Worm (Caenorhabditis elegans) whole organism, L2 larva: Measurements from ENCODE around the gene rad-51.

ENCODE experiments used
- elt-1 ChIP-seq: fragments of 150-350 bp; optimal IDR thresholded peaks from 2 replicates; lab custom pipeline; 2014; ENCODE audit warnings: missing biosample characterization, missing genetic modification characterization
- nhr-12 ChIP-seq: fragments of 150-350 bp; optimal IDR thresholded peaks from 2 replicates; lab custom pipeline; 2014; ENCODE audit warnings: missing biosample characterization, missing genetic modification characterization
- skn-1 ChIP-seq: sonication (generic microtip); optimal IDR thresholded peaks from 2 replicates; lab custom pipeline; 2017; ENCODE audit warnings: missing biosample characterization, missing genetic modification characterization
- sma-3 ChIP-seq: sonication (generic microtip); optimal IDR thresholded peaks from 2 replicates; lab custom pipeline; 2016; ENCODE audit warnings: missing genetic modification reagents, missing genetic modification characterization, missing compliant biosample characterization
- unc-39 ChIP-seq: fragments of 150-350 bp; optimal IDR thresholded peaks from 2 replicates; lab custom pipeline; 2014; ENCODE audit warnings: missing biosample characterization, missing genetic modification characterization

DNA sequence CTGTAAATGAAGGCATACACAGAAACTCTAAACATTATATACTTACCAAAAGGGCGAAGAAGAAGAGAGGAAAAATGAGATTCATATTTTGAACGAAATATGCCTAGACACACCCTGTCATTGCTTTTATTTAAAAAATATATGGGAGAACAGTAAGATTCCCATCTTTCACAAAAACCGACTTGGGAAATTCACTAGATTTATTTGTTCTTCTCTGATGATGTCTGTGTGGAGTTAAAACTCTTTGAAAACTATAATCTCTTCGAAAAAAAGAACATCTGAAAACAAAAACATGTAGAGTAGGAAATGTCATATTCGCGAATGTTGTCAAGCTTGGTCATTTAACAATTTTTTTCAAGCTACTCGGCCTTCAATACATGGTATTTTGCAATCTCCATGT, 26.3 kb upstream of the rad-51 start, which contains the start of gene R09E10.8:
- TF ChIP-seq elt-1 (tag; lab: Kevin White, UChicago) (no peak), unc-39 (tag; lab: Kevin White, UChicago) (no peak), nhr-12 (tag; lab: Kevin White, UChicago) (no peak), skn-1 (no peak), sma-3 (no peak)
